Fruit fly (Drosophila melanogaster): ENCODE results near the gene CG12605.

Gene CG12605

DNA sequence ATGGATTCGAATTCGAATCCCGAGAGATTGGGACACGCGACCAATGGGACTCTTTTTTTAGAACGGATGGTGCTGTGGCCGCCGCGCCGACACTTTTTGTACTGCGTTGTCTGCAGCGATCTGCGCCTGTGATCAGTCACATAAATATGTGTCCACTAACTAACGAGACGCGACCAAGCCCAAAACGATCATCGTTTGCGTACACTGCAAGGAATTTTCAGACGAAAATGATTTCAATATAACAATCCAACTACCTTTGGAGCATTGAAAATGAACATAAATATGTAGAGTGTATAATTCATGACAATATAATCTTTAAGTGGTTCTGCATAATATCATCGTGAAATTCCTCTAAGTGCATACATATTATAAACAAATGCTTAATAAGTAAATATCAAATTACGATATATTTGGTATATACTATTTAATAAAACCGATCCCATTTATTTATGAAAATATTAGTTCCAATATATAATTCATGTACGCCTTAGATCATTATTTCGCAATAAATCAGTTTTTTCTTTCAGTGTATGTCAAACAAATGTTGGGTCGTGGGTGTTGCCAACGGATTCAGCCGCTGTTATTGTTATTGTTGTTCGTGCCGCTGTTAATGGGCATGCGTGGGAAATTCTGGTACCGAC, 28.9 kb downstream of the CG12605 start, which contains the start of gene Eip63F-1 (continued):
- TF ChIP-seq Fer1 (GFP tag; optimal IDR thresholded peaks at IDR 0.05) (peak; percentile 68), CG1529 (GFP tag; optimal IDR thresholded peaks at IDR 0.05) (peak; percentile 45), ken (GFP tag; IDR thresholded peaks at IDR 0.05) (peak; percentile 46; the same call in 1 of the 3 replicates), CG8478 (optimal IDR thresholded peaks at IDR 0.05) (no peak), CG9817 (tag; optimal IDR thresholded peaks at IDR 0.05) (peak; percentile 50), exex (tag; optimal IDR thresholded peaks at IDR 0.05) (peak; percentile 11), bigmax (GFP tag; optimal IDR thresholded peaks at IDR 0.05) (no peak), B-H1 (GFP tag; IDR thresholded peaks at IDR 0.05) (no peak), CG12942 (GFP tag; optimal IDR thresholded peaks at IDR 0.05) (peak; percentile 42), CG30403 (GFP tag; optimal IDR thresholded peaks at IDR 0.05) (peak; percentile 75), NfI (GFP tag; optimal IDR thresholded peaks at IDR 0.05) (peak; percentile 63), Ravus (GFP tag; IDR thresholded peaks at IDR 0.05) (peak; percentile 12; the same call in 1 of the 2 replicates), so (GFP tag; IDR thresholded peaks at IDR 0.05) (0 out of 3 replicates have a peak, but pooled peaks have one; percentile 12), bowl (GFP tag; IDR thresholded peaks at IDR 0.05) (no peak), org-1 (GFP tag; optimal IDR thresholded peaks at IDR 0.05) (peak; percentile 55), dysf (GFP tag; IDR thresholded peaks at IDR 0.05) (peak; percentile 71), CG6689 (GFP tag; IDR thresholded peaks at IDR 0.05) (peak; percentile 27; the same call in 1 of the 2 replicates), CG5180 (GFP tag; optimal IDR thresholded peaks at IDR 0.05) (peak; percentile 59), ash1 (GFP tag; optimal IDR thresholded peaks at IDR 0.05) (no peak), CG10366 (GFP tag; IDR thresholded peaks at IDR 0.05) (peak; percentile 63; the same call in 1 of the 2 replicates), Med (GFP tag) (peak; percentile 86), CG30431 (GFP tag; optimal IDR thresholded peaks at IDR 0.05) (peak; percentile 2), CG4707 (GFP tag; optimal IDR thresholded peaks at IDR 0.05) (no peak), gcm (GFP tag; optimal IDR thresholded peaks at IDR 0.05) (peak; percentile 44), CG8290 (GFP tag; optimal IDR thresholded peaks at IDR 0.05) (no peak), CG8290 (tag; optimal IDR thresholded peaks at IDR 0.05) (peak in 1 of 2 experiments; percentile 71), CG10274 (GFP tag; optimal IDR thresholded peaks at IDR 0.05) (peak; percentile 36), CG6654 (GFP tag; optimal IDR thresholded peaks at IDR 0.05) (peak; percentile 7), nau (GFP tag; optimal IDR thresholded peaks at IDR 0.05) (peak; percentile 39), CG15601 (tag; optimal IDR thresholded peaks at IDR 0.05) (peak; percentile 27), Usf (GFP tag; optimal IDR thresholded peaks at IDR 0.05) (peak; percentile 45), CG3407 (GFP tag; optimal IDR thresholded peaks at IDR 0.05) (peak; percentile 13), HLH54F (GFP tag; optimal IDR thresholded peaks at IDR 0.05) (peak; percentile 18), Opbp (GFP tag; IDR thresholded peaks at IDR 0.05; ENCODE audit: partially characterized antibody) (no peak), Poxn (GFP tag; IDR thresholded peaks at IDR 0.05) (0 out of 2 replicates have a peak, but pooled peaks have one; percentile 7), Abd-B (GFP tag; optimal IDR thresholded peaks at IDR 0.05) (peak; percentile 45), CG10209 (GFP tag; optimal IDR thresholded peaks at IDR 0.05) (peak; percentile 65), nmo (GFP tag; optimal IDR thresholded peaks at IDR 0.05) (peak; percentile 80), CG12104 (GFP tag; optimal IDR thresholded peaks at IDR 0.05) (peak; percentile 43), z (GFP tag; IDR thresholded peaks at IDR 0.05) (no peak), sna (GFP tag; IDR thresholded peaks at IDR 0.05; ENCODE audit: partially characterized antibody) (no peak), D (optimal IDR thresholded peaks at IDR 0.05) (no peak), D (GFP tag; optimal IDR thresholded peaks at IDR 0.05) (peak; percentile 52), ind (GFP tag; optimal IDR thresholded peaks at IDR 0.05) (peak; percentile 72), CG13296 (GFP tag; optimal IDR thresholded peaks at IDR 0.05) (peak; percentile 70), CG5245 (GFP tag; optimal IDR thresholded peaks at IDR 0.05) (peak; percentile 54), dpn (GFP tag; optimal IDR thresholded peaks at IDR 0.05) (peak in 1 of 2 experiments; percentile 62), Spps (tag; optimal IDR thresholded peaks at IDR 0.05) (no peak), kah (GFP tag; optimal IDR thresholded peaks at IDR 0.05) (peak; percentile 53), Ets65A (GFP tag) (peak; percentile 63), wdn (GFP tag; IDR thresholded peaks at IDR 0.05) (no peak)
